Worm (Caenorhabditis elegans) whole organism, mixed stage, embryonic: ENCODE results near the gene M03C11.6.
A peak's percentile ranks its signal among the peaks of the same experiment; 100 is the strongest.

Experiments used
- M03D4.4 ChIP-seq: sonication (generic microtip); optimal IDR thresholded peaks from 2 replicates; lab custom pipeline; 2017; ENCODE audit warnings: mild to moderate bottlenecking, missing genetic modification characterization, missing compliant biosample characterization
- blmp-1 ChIP-seq: fragments of 150-350 bp; optimal IDR thresholded peaks from 2 replicates; lab custom pipeline; 2014; ENCODE audit warnings: missing biosample characterization, missing genetic modification characterization
- ceh-39 ChIP-seq: fragments of 150-350 bp; optimal IDR thresholded peaks from 2 replicates; lab custom pipeline; 2014; ENCODE audit warnings: missing biosample characterization, missing genetic modification characterization
- ceh-43 ChIP-seq: fragments of 200-800 bp; sonication (Bioruptor generic); optimal IDR thresholded peaks from 2 replicates; lab custom pipeline; 2018; ENCODE audit warnings: mild to moderate bottlenecking, missing genetic modification characterization, moderate library complexity, missing compliant biosample characterization
- cnd-1 ChIP-seq: fragments of 200-800 bp; sonication (Bioruptor generic); optimal IDR thresholded peaks from 2 replicates; lab custom pipeline; 2018; ENCODE audit warnings: mild to moderate bottlenecking, missing genetic modification characterization, missing compliant biosample characterization
- drap-1 ChIP-seq: fragments of 200-800 bp; sonication (Bioruptor generic); optimal IDR thresholded peaks from 3 replicates; lab custom pipeline; 2018; ENCODE audit warnings: mild to moderate bottlenecking, missing genetic modification characterization, missing compliant biosample characterization
- elt-1 ChIP-seq: sonication (generic microtip); optimal IDR thresholded peaks from 2 replicates; lab custom pipeline; 2017; ENCODE audit warnings: missing genetic modification characterization, mild to moderate bottlenecking, missing compliant biosample characterization, antibody characterized with exemption, moderate library complexity, borderline replicate concordance; ENCODE audit not compliant: insufficient read depth
- elt-3 ChIP-seq: fragments of 150-350 bp; optimal IDR thresholded peaks from 2 replicates; lab custom pipeline; 2014; ENCODE audit warnings: missing biosample characterization, missing genetic modification characterization
- flh-1 ChIP-seq: fragments of 200-800 bp; sonication (Bioruptor generic); optimal IDR thresholded peaks from 2 replicates; lab custom pipeline; 2018; ENCODE audit warnings: mild to moderate bottlenecking, missing genetic modification characterization, moderate library complexity, missing compliant biosample characterization
- ham-2 ChIP-seq: fragments of 200-800 bp; sonication (Bioruptor generic); optimal IDR thresholded peaks from 2 replicates; lab custom pipeline; 2018; ENCODE audit warnings: mild to moderate bottlenecking, missing genetic modification characterization, missing compliant biosample characterization
- hlh-1 ChIP-seq: fragments of 150-350 bp; optimal IDR thresholded peaks from 2 replicates; lab custom pipeline; 2014; ENCODE audit warnings: missing biosample characterization, missing genetic modification reagents, missing genetic modification characterization
- lin-13 ChIP-seq: fragments of 150-350 bp; optimal IDR thresholded peaks from 2 replicates; lab custom pipeline; 2014; ENCODE audit warnings: missing biosample characterization, missing genetic modification characterization
- lin-32 ChIP-seq: fragments of 200-800 bp; sonication (Bioruptor generic); optimal IDR thresholded peaks from 2 replicates; lab custom pipeline; 2018; ENCODE audit warnings: mild to moderate bottlenecking, missing genetic modification characterization, missing compliant biosample characterization
- lsy-2 ChIP-seq: fragments of 150-350 bp; optimal IDR thresholded peaks from 2 replicates; lab custom pipeline; 2014; ENCODE audit warnings: missing biosample characterization, missing genetic modification characterization
- mab-5 ChIP-seq: fragments of 150-350 bp; optimal IDR thresholded peaks from 2 replicates; lab custom pipeline; 2014; ENCODE audit warnings: missing biosample characterization, missing genetic modification characterization
- mep-1 ChIP-seq: fragments of 150-350 bp; optimal IDR thresholded peaks from 2 replicates; lab custom pipeline; 2017; ENCODE audit warnings: missing biosample characterization, missing genetic modification reagents, missing genetic modification characterization, inconsistent platforms
- mls-2 ChIP-seq: sonication (generic microtip); optimal IDR thresholded peaks from 2 replicates; lab custom pipeline; 2016; ENCODE audit warnings: mild to moderate bottlenecking, missing genetic modification characterization, moderate library complexity, missing compliant biosample characterization
- nhr-12 ChIP-seq: fragments of 150-350 bp; optimal IDR thresholded peaks from 2 replicates; lab custom pipeline; 2014; ENCODE audit warnings: missing biosample characterization, missing genetic modification characterization
- nhr-2 ChIP-seq: fragments of 150-350 bp; optimal IDR thresholded peaks from 2 replicates; lab custom pipeline; 2014; ENCODE audit warnings: missing biosample characterization, missing genetic modification characterization
- nhr-237 ChIP-seq: fragments of 150-350 bp; optimal IDR thresholded peaks from 2 replicates; lab custom pipeline; 2014; ENCODE audit warnings: missing biosample characterization, missing genetic modification characterization
- nhr-76 ChIP-seq: sonication (generic microtip); optimal IDR thresholded peaks from 2 replicates; lab custom pipeline; 2017; ENCODE audit warnings: missing biosample characterization, missing genetic modification characterization
- pha-4 ChIP-seq: fragments of 150-350 bp; optimal IDR thresholded peaks from 2 replicates; lab custom pipeline; 2018; ENCODE audit warnings: missing biosample characterization, missing genetic modification reagents, missing genetic modification characterization
- sem-2 ChIP-seq: fragments of 200-800 bp; sonication (Bioruptor generic); optimal IDR thresholded peaks from 2 replicates; lab custom pipeline; 2018; ENCODE audit warnings: mild to moderate bottlenecking, missing genetic modification characterization, missing compliant biosample characterization
- snpc-4 ChIP-seq: fragments of 150-350 bp; optimal IDR thresholded peaks from 2 replicates; lab custom pipeline; 2014; ENCODE audit warnings: missing biosample characterization, missing genetic modification characterization
- tbx-8 ChIP-seq: fragments of 200-800 bp; sonication (Bioruptor generic); optimal IDR thresholded peaks from 2 replicates; lab custom pipeline; 2018; ENCODE audit warnings: mild to moderate bottlenecking, missing genetic modification characterization, moderate library complexity, missing compliant biosample characterization
- unc-120 ChIP-seq: sonication (generic microtip); optimal IDR thresholded peaks from 2 replicates; lab custom pipeline; 2017; ENCODE audit warnings: missing genetic modification characterization, missing compliant biosample characterization; ENCODE audit not compliant: poor library complexity, severe bottlenecking
- unc-39 ChIP-seq: fragments of 150-350 bp; optimal IDR thresholded peaks from 2 replicates; lab custom pipeline; 2014; ENCODE audit warnings: missing biosample characterization, missing genetic modification characterization
- unc-62 ChIP-seq: fragments of 150-350 bp; optimal IDR thresholded peaks from 2 replicates; lab custom pipeline; 2014; ENCODE audit warnings: missing biosample characterization, missing genetic modification reagents, missing genetic modification characterization
- zip-8 ChIP-seq: fragments of 150-350 bp; optimal IDR thresholded peaks from 2 replicates; lab custom pipeline; 2014; ENCODE audit warnings: missing biosample characterization, missing genetic modification characterization
- ztf-11 ChIP-seq: fragments of 150-350 bp; optimal IDR thresholded peaks from 2 replicates; lab custom pipeline; 2014; ENCODE audit warnings: missing biosample characterization, missing genetic modification characterization

M03C11.6 gene

DNA sequence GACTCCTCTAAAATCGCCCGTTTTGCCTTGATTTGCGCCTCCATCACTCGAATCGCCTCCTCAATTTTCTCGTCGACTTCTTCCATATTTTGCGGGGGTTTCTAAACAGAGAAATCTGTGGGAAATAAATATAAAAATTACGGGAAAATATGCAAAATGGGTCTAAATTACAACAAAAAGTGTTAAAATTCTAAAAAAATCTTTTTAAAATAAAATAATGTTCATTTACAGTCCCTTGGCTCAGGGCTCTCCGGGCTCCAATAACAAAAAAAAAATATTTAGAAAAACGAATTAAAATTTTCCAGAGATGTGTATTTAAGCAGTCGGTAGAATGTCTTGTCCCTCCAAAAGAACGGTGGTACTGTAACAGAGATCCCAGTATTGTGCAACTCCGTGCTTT lies at the start of gene M03C11.6:
Gene M03C11.6 (minus strand): TSS at position 101 of the 400 bp plus-strand sequence.
- TF ChIP-seq ceh-39 (tag; lab: Kevin White, UChicago): no peak
- no peak for TF ChIP-seq nhr-12
- TF ChIP-seq mab-5: no peak
- no peak for TF ChIP-seq mep-1 (tag; lab: Kevin White, UChicago)
- TF ChIP-seq unc-120 (tag; lab: Kevin White, UChicago): no peak
- no peak for TF ChIP-seq M03D4.4
- no peak for TF ChIP-seq nhr-237 (tag; lab: Kevin White, UChicago)
- TF ChIP-seq lin-13 (tag; lab: Kevin White, UChicago): no peak
- no peak for TF ChIP-seq elt-3 (tag; lab: Kevin White, UChicago)
- no peak for TF ChIP-seq pha-4 (tag; lab: Kevin White, UChicago)
- no peak for TF ChIP-seq ham-2 (GFP tag; lab: Kevin White, UChicago)
- no peak for TF ChIP-seq nhr-2 (tag; lab: Kevin White, UChicago)
- TF ChIP-seq tbx-8 (GFP tag; lab: Kevin White, UChicago): no peak
- no peak for TF ChIP-seq drap-1 (GFP tag; lab: Kevin White, UChicago)
- no peak for TF ChIP-seq snpc-4 (tag; lab: Kevin White, UChicago)
- no peak for TF ChIP-seq lsy-2 (tag; lab: Kevin White, UChicago)
- no peak for TF ChIP-seq hlh-1 (tag; lab: Kevin White, UChicago)
- no peak for TF ChIP-seq cnd-1 (tag; lab: Kevin White, UChicago)
- no peak for TF ChIP-seq zip-8 (tag; lab: Kevin White, UChicago)

DNA sequence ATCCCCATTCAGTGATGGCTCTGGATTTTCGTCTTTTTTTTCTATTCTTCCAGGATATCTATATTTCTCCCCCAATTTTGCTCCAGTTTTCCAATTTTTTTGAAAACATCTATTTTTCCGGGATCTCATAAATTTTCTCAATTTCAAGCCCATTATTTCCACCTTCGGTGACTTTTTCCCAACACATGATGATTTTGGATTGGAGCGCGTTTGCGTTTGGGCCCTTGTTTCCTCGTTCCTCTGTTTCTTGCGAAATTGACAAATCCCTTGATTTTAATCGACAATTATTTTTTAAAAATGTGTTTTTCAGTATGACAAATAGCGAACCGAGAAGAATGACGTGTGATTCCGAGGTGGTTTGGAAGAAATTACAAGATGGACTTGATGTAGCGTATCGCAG lies 47.1 kb upstream of the M03C11.6 start, which contains the start of gene cul-1:
Gene cul-1 (plus strand): TSS at position 311 of the 400 bp plus-strand sequence.
- TF ChIP-seq hlh-1 (tag; lab: Kevin White, UChicago) (peak; percentile 43), snpc-4 (tag; lab: Kevin White, UChicago) (no peak)

DNA sequence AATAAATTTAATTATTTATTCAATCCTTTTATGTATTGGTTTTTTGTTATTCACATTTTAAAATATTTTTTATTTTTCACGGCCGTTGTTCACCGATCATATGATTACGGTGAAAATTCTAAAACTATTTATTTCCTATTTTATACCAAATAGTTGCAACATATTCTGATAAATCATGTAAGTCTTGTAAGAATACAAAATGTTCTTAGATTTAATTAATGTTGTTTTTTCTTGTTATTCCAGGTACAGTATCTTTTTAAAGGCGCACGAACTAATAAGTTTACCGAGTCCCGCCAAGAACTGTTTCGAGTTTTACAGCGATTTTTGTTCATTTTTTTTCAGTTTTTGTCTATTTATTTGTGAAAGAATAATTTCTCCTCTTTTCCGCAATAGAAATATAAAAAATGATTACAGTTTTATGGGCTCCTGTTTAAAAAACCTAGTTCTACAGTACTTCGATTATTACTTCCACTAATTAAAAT lies 45.8 kb upstream of the M03C11.6 start, which contains the start of gene D2045.5:
Gene D2045.5 (minus strand): TSS at position 51 of the 482 bp plus-strand sequence.
- TF ChIP-seq nhr-12 (no peak), unc-62 (GFP tag; lab: Kevin White, UChicago) (no peak)

DNA sequence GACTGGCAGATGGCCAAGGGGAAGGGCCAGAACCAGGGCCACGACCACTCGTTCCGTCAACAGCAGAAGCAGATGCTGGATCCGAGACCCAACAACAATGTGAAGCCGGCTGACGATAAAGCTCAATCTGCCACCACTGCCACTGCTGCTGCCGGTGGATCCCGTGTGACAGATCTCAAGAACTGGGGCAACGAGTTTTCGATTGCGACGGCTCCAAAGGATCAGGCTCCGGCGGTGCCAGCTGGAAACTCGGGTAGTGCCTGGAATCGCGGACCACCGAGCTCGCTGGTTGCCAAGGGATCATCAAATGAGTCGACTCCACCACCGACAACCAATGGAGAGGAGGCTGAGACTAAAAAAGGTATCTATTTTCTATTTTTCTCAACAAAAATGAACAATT lies 40.6 kb upstream of the M03C11.6 start:
- TF ChIP-seq elt-1 (tag; lab: Kevin White, UChicago) (no peak), mls-2 (tag; lab: Kevin White, UChicago) (no peak), snpc-4 (tag; lab: Kevin White, UChicago) (no peak), nhr-12 (no peak), unc-120 (tag; lab: Kevin White, UChicago) (no peak), drap-1 (GFP tag; lab: Kevin White, UChicago) (no peak), cnd-1 (tag; lab: Kevin White, UChicago) (no peak), ceh-39 (tag; lab: Kevin White, UChicago) (no peak), flh-1 (no peak), unc-39 (tag; lab: Kevin White, UChicago) (no peak), ceh-43 (no peak), ham-2 (GFP tag; lab: Kevin White, UChicago) (no peak), pha-4 (tag; lab: Kevin White, UChicago) (no peak), ztf-11 (tag; lab: Kevin White, UChicago) (no peak), lin-32 (GFP tag; lab: Kevin White, UChicago) (no peak), zip-8 (tag; lab: Kevin White, UChicago) (no peak)

- TF ChIP-seq M03D4.4: no peak
- TF ChIP-seq ztf-11 (tag; lab: Kevin White, UChicago): no peak
- TF ChIP-seq blmp-1 (tag; lab: Kevin White, UChicago): no peak
- TF ChIP-seq ham-2 (GFP tag; lab: Kevin White, UChicago): peak; percentile 6
- TF ChIP-seq nhr-76 (tag; lab: Kevin White, UChicago): no peak
- no peak for TF ChIP-seq nhr-237 (tag; lab: Kevin White, UChicago)
- no peak for TF ChIP-seq sem-2 (GFP tag; lab: Kevin White, UChicago)
Observed at ce11 chrIII:10463653-10464052, 39.8 kb upstream of the M03C11.6 start.
